Worm (Caenorhabditis elegans): Measurements from ENCODE around the gene sto-6.

DNA sequence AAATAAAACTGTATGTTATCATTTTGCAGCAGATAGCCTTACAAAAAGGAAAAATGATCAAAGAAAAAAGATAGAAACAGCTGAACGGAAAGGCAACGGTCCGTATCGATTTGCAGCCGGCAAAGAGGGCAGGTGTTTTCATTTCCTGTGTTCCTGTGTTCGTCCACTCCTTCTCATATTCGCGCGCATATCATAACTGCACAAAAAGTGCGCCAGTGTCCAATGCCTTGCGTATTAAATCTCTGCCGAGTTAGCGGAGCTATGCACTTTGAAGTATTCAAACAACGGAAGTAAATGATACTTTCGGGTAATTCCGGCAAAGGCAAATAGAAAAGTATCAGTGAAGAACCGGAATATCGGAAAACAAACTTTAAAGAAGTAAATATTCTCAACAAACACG is 30.4 kb downstream of the sto-6 start:
- TF ChIP-seq unc-62 (GFP tag; optimal IDR thresholded peaks at IDR 0.05) (no peak), unc-39 (tag; optimal IDR thresholded peaks at IDR 0.05) (no peak), mab-5 (tag; optimal IDR thresholded peaks at IDR 0.05) (no peak), mls-2 (tag; optimal IDR thresholded peaks at IDR 0.05) (no peak), nhr-12 (tag; optimal IDR thresholded peaks at IDR 0.05) (no peak), ceh-83 (GFP tag; optimal IDR thresholded peaks at IDR 0.05) (no peak), elt-3 (tag; optimal IDR thresholded peaks at IDR 0.05) (no peak), elt-1 (tag; optimal IDR thresholded peaks at IDR 0.05; ENCODE audit: borderline replicate concordance, insufficient read depth) (no peak), ces-1 (GFP tag; optimal IDR thresholded peaks at IDR 0.05) (no peak), M03D4.4 (tag; optimal IDR thresholded peaks at IDR 0.05) (peak; percentile 60), nhr-76 (tag; optimal IDR thresholded peaks at IDR 0.05) (no peak), ztf-11 (tag; optimal IDR thresholded peaks at IDR 0.05) (no peak), pha-4 (tag; optimal IDR thresholded peaks at IDR 0.05) (no peak)
